Fruit fly (Drosophila melanogaster) whole organism, pupa: ENCODE data around the gene Mzt1.

Experiments
- CG10348 ChIP-seq: fragments of 200-800 bp; sonication (Bioruptor generic); IDR thresholded peaks from 2 replicates; pipeline ENCODE4 v1.3.6; 2022; ENCODE audit warnings: missing biosample characterization, missing genetic modification characterization
- CG12605 ChIP-seq: fragments of 200-800 bp; sonication (Bioruptor generic); IDR thresholded peaks from 2 replicates; pipeline ENCODE4 v1.3.6; 2022; ENCODE audit warnings: missing biosample characterization, missing genetic modification characterization
- CG13204 ChIP-seq: fragments of 200-800 bp; sonication (Bioruptor generic); optimal IDR thresholded peaks from 2 replicates; lab custom pipeline; 2018; ENCODE audit warnings: missing biosample characterization, mild to moderate bottlenecking, missing genetic modification characterization, moderate library complexity
- CG14655 ChIP-seq: fragments of 200-800 bp; sonication (Bioruptor generic); optimal IDR thresholded peaks from 3 replicates; lab custom pipeline; 2017; ENCODE audit warnings: mild to moderate bottlenecking, missing biosample characterization, missing genetic modification reagents, missing genetic modification characterization
- CG15710 ChIP-seq: fragments of 200-800 bp; sonication (Bioruptor generic); optimal IDR thresholded peaks from 2 replicates; lab custom pipeline; 2018; ENCODE audit warnings: missing biosample characterization, mild to moderate bottlenecking, missing genetic modification characterization, moderate library complexity
- CG17806 ChIP-seq: fragments of 200-800 bp; sonication (Bioruptor generic); optimal IDR thresholded peaks from 2 replicates; lab custom pipeline; 2018; ENCODE audit warnings: missing biosample characterization, mild to moderate bottlenecking, missing genetic modification characterization, moderate library complexity
- CG32121 ChIP-seq: fragments of 200-800 bp; sonication (Bioruptor generic); IDR thresholded peaks from 2 replicates; pipeline ENCODE4 v1.3.6; 2022; ENCODE audit warnings: missing biosample characterization, missing genetic modification characterization
- CG34367 ChIP-seq: fragments of 200-800 bp; sonication (Bioruptor generic); optimal IDR thresholded peaks from 2 replicates; lab custom pipeline; 2018; ENCODE audit warnings: missing biosample characterization, mild to moderate bottlenecking, missing genetic modification characterization
- CG4496 ChIP-seq: fragments of 200-800 bp; sonication (Bioruptor generic); IDR thresholded peaks from 3 replicates; pipeline ENCODE4 v1.3.6; 2022; ENCODE audit warnings: missing biosample characterization, missing genetic modification characterization
- CG8159 ChIP-seq: fragments of 200-800 bp; sonication (Bioruptor generic); optimal IDR thresholded peaks from 3 replicates; lab custom pipeline; 2018; ENCODE audit warnings: missing biosample characterization, mild to moderate bottlenecking, missing genetic modification characterization, moderate library complexity
- CG8301 ChIP-seq: fragments of 200-800 bp; sonication (Bioruptor generic); optimal IDR thresholded peaks from 2 replicates; lab custom pipeline; 2018; ENCODE audit warnings: missing biosample characterization, mild to moderate bottlenecking, missing genetic modification characterization
- CG9948 ChIP-seq: fragments of 200-800 bp; sonication (Bioruptor generic); optimal IDR thresholded peaks from 2 replicates; lab custom pipeline; 2018; ENCODE audit warnings: missing biosample characterization, mild to moderate bottlenecking, missing genetic modification characterization, moderate library complexity
- D1 ChIP-seq: fragments of 200-800 bp; sonication (Bioruptor generic); optimal IDR thresholded peaks from 2 replicates; lab custom pipeline; 2018; ENCODE audit warnings: missing biosample characterization, mild to moderate bottlenecking, missing genetic modification characterization, moderate library complexity
- EcR ChIP-seq: fragments of 200-800 bp; sonication (Bioruptor generic); optimal IDR thresholded peaks from 3 replicates; lab custom pipeline; 2019; ENCODE audit warnings: missing biosample characterization, missing genetic modification characterization, mild to moderate bottlenecking, moderate library complexity, missing genetic modification reagents
- Ets98B ChIP-seq: fragments of 200-800 bp; sonication (Bioruptor generic); IDR thresholded peaks from 2 replicates; pipeline ENCODE4 v1.3.6; 2022; ENCODE audit warnings: missing biosample characterization, missing genetic modification characterization
- Pif1A ChIP-seq: fragments of 200-800 bp; sonication (Bioruptor generic); optimal IDR thresholded peaks from 3 replicates; lab custom pipeline; 2016; ENCODE audit warnings: missing biosample characterization, missing genetic modification characterization
- Pif1B ChIP-seq: fragments of 200-800 bp; sonication (Bioruptor generic); optimal IDR thresholded peaks from 3 replicates; lab custom pipeline; 2016; ENCODE audit warnings: missing biosample characterization, missing genetic modification characterization
- Snoo ChIP-seq: fragments of 200-800 bp; sonication (Bioruptor generic); optimal IDR thresholded peaks from 3 replicates; lab custom pipeline; 2017; ENCODE audit warnings: missing biosample characterization, mild to moderate bottlenecking, missing genetic modification characterization, inconsistent platforms
- fd96Ca ChIP-seq: fragments of 200-800 bp; sonication (Bioruptor generic); IDR thresholded peaks from 3 replicates; pipeline ENCODE4 v1.3.6; 2022; ENCODE audit warnings: missing biosample characterization, missing genetic modification characterization
- gl ChIP-seq: fragments of 200-800 bp; sonication (Bioruptor generic); optimal IDR thresholded peaks from 2 replicates; lab custom pipeline; 2018; ENCODE audit warnings: missing biosample characterization, mild to moderate bottlenecking, missing genetic modification characterization
- rn ChIP-seq: fragments of 200-800 bp; sonication (Bioruptor generic); IDR thresholded peaks from 2 replicates; pipeline ENCODE4 v1.3.6; 2022; ENCODE audit warnings: missing biosample characterization, missing genetic modification characterization

The Mzt1 gene

dm6 chr3L:2414876-2415275 is 25.8 kb downstream of the Mzt1 start:
- TF ChIP-seq CG12605 (GFP tag; lab: Robert Waterston, UW) (peak; percentile 20; the same call in 1 of the 2 replicates), CG10348 (GFP tag; lab: Robert Waterston, UW) (no peak)
- TF ChIP-seq, all 21 proteins: peak for 1

dm6 chr3L:2417399-2418040 is 28.5 kb downstream of the Mzt1 start:
- TF ChIP-seq D1: peak; percentile 97
- TF ChIP-seq Pif1A: peak; percentile 80
- TF ChIP-seq Pif1B (GFP tag; lab: Kevin White, UChicago): peak; percentile 94
- TF ChIP-seq CG8301 (tag; lab: Kevin White, UChicago): peak; percentile 95
- TF ChIP-seq fd96Ca: peak; percentile 24; the same call in 1 of the 3 replicates
- peak; percentile 95 for TF ChIP-seq Snoo
- peak; percentile 92 for TF ChIP-seq CG13204
- TF ChIP-seq gl (tag; lab: Kevin White, UChicago): peak; percentile 76
- TF ChIP-seq CG14655 (GFP tag; lab: Kevin White, UChicago): peak; percentile 97
- peak; percentile 49 for TF ChIP-seq EcR (GFP tag; lab: Kevin White, UChicago)
- TF ChIP-seq CG4496 (GFP tag; lab: Robert Waterston, UW): peak; percentile 86
- TF ChIP-seq CG12605 (GFP tag; lab: Robert Waterston, UW): peak; percentile 48; the same call in 1 of the 2 replicates
- TF ChIP-seq rn (GFP tag; lab: Robert Waterston, UW): peak; percentile 57
- TF ChIP-seq CG8159: peak; percentile 98
- peak; percentile 55; the same call in 1 of the 2 replicates for TF ChIP-seq CG10348 (GFP tag; lab: Robert Waterston, UW)
- TF ChIP-seq CG15710 (tag; lab: Kevin White, UChicago): peak; percentile 96
- peak; percentile 77 for TF ChIP-seq CG32121 (GFP tag; lab: Robert Waterston, UW)
- peak; percentile 88 for TF ChIP-seq CG34367 (tag; lab: Kevin White, UChicago)
- TF ChIP-seq CG9948: peak; percentile 94
- TF ChIP-seq Ets98B (GFP tag; lab: Robert Waterston, UW): peak; percentile 66; the same call in 1 of the 2 replicates
- TF ChIP-seq CG17806 (tag; lab: Kevin White, UChicago): peak; percentile 91

dm6 chr3L:2418769-2419168 is 29.7 kb downstream of the Mzt1 start:
- TF ChIP-seq EcR (GFP tag; lab: Kevin White, UChicago): peak; percentile 39
- peak; percentile 89 for TF ChIP-seq CG15710 (tag; lab: Kevin White, UChicago)
- peak; percentile 89 for TF ChIP-seq CG14655 (GFP tag; lab: Kevin White, UChicago)
- 0 out of 2 replicates have a peak, but pooled peaks have one; percentile 54 for TF ChIP-seq rn (GFP tag; lab: Robert Waterston, UW)
- TF ChIP-seq gl (tag; lab: Kevin White, UChicago): peak; percentile 90
- TF ChIP-seq CG4496 (GFP tag; lab: Robert Waterston, UW): peak; percentile 89
- TF ChIP-seq CG17806 (tag; lab: Kevin White, UChicago): peak; percentile 97
- TF ChIP-seq CG10348 (GFP tag; lab: Robert Waterston, UW): 0 out of 2 replicates have a peak, but pooled peaks have one; percentile 26
- peak; percentile 84 for TF ChIP-seq CG32121 (GFP tag; lab: Robert Waterston, UW)
- peak; percentile 79 for TF ChIP-seq CG13204
- TF ChIP-seq CG12605 (GFP tag; lab: Robert Waterston, UW): peak; percentile 90
- peak; percentile 86 for TF ChIP-seq D1
- peak; percentile 88 for TF ChIP-seq fd96Ca
- TF ChIP-seq CG34367 (tag; lab: Kevin White, UChicago): peak; percentile 81
- TF ChIP-seq CG8159: peak; percentile 97
- TF ChIP-seq CG9948: peak; percentile 95
- TF ChIP-seq Pif1B (GFP tag; lab: Kevin White, UChicago): peak; percentile 94
- TF ChIP-seq Snoo: peak; percentile 77
- TF ChIP-seq CG8301 (tag; lab: Kevin White, UChicago): peak; percentile 88
- peak; percentile 95 for TF ChIP-seq Pif1A
- TF ChIP-seq Ets98B (GFP tag; lab: Robert Waterston, UW): peak; percentile 82

dm6 chr3L:2421138-2421537 is 32.1 kb downstream of the Mzt1 start:
- TF ChIP-seq CG8159 (no peak), fd96Ca (no peak), EcR (GFP tag; lab: Kevin White, UChicago) (no peak), Pif1B (GFP tag; lab: Kevin White, UChicago) (no peak), CG8301 (tag; lab: Kevin White, UChicago) (no peak), Snoo (no peak), CG13204 (no peak), CG17806 (tag; lab: Kevin White, UChicago) (no peak), D1 (no peak), Ets98B (GFP tag; lab: Robert Waterston, UW) (no peak), CG4496 (GFP tag; lab: Robert Waterston, UW) (no peak)

dm6 chr3L:2422763-2423162 is 33.7 kb downstream of the Mzt1 start:
- TF ChIP-seq CG10348 (GFP tag; lab: Robert Waterston, UW): no peak
- no peak for TF ChIP-seq Snoo
- no peak for TF ChIP-seq rn (GFP tag; lab: Robert Waterston, UW)
- TF ChIP-seq gl (tag; lab: Kevin White, UChicago): no peak
- TF ChIP-seq CG32121 (GFP tag; lab: Robert Waterston, UW): no peak
- no peak for TF ChIP-seq fd96Ca
- TF ChIP-seq Pif1A: no peak
- TF ChIP-seq CG4496 (GFP tag; lab: Robert Waterston, UW): no peak

dm6 chr3L:2423572-2423971 is 34.5 kb downstream of the Mzt1 start:
- TF ChIP-seq Snoo (no peak), EcR (GFP tag; lab: Kevin White, UChicago) (no peak), Pif1B (GFP tag; lab: Kevin White, UChicago) (no peak), Ets98B (GFP tag; lab: Robert Waterston, UW) (no peak), CG8301 (tag; lab: Kevin White, UChicago) (no peak), CG10348 (GFP tag; lab: Robert Waterston, UW) (no peak), CG32121 (GFP tag; lab: Robert Waterston, UW) (no peak), fd96Ca (no peak), CG14655 (GFP tag; lab: Kevin White, UChicago) (no peak), rn (GFP tag; lab: Robert Waterston, UW) (no peak), CG9948 (no peak), CG17806 (tag; lab: Kevin White, UChicago) (no peak), CG8159 (no peak), CG15710 (tag; lab: Kevin White, UChicago) (no peak), CG34367 (tag; lab: Kevin White, UChicago) (no peak), CG13204 (no peak), CG4496 (GFP tag; lab: Robert Waterston, UW) (no peak)
